Worm (Caenorhabditis elegans) whole organism, midembryonic: ENCODE measurements around the gene puf-11.

ENCODE experiments used
- T22C8.4 ChIP-seq: fragments of 200-800 bp; sonication (Bioruptor generic); IDR thresholded peaks from 2 replicates; pipeline ENCODE4 v1.3.6; 2022; ENCODE audit warnings: missing genetic modification characterization, missing compliant biosample characterization
- cog-1 ChIP-seq: sonication (generic microtip); optimal IDR thresholded peaks from 2 replicates; lab custom pipeline; 2016; ENCODE audit warnings: missing genetic modification characterization, missing compliant biosample characterization
- flt-1 ChIP-seq: fragments of 200-800 bp; sonication (Bioruptor generic); IDR thresholded peaks from 2 replicates; pipeline ENCODE4 v1.3.6; 2022; ENCODE audit warnings: missing genetic modification characterization, missing compliant biosample characterization
- klf-2 ChIP-seq: fragments of 200-800 bp; sonication (Bioruptor generic); conservative IDR thresholded peaks from 2 replicates; pipeline ENCODE4 v1.3.6; 2022; ENCODE audit warnings: missing genetic modification reagents, missing genetic modification characterization, missing compliant biosample characterization
- med-1 ChIP-seq: sonication (generic microtip); optimal IDR thresholded peaks from 2 replicates; lab custom pipeline; 2017; ENCODE audit warnings: missing genetic modification characterization, mild to moderate bottlenecking, missing compliant biosample characterization, antibody characterized with exemption, missing genetic modification reagents; ENCODE audit not compliant: insufficient read depth
- ref-1 ChIP-seq: fragments of 200-800 bp; sonication (Bioruptor generic); conservative IDR thresholded peaks from 2 replicates; pipeline ENCODE4 v1.3.6; 2022; ENCODE audit warnings: missing genetic modification reagents, missing genetic modification characterization, missing compliant biosample characterization
- tab-1 ChIP-seq: fragments of 200-800 bp; sonication (Bioruptor generic); IDR thresholded peaks from 2 replicates; pipeline ENCODE4 v1.3.6; 2022; ENCODE audit warnings: missing genetic modification characterization, missing compliant biosample characterization
- ztf-23 ChIP-seq: fragments of 200-800 bp; sonication (Bioruptor generic); IDR thresholded peaks from 2 replicates; pipeline ENCODE4 v1.3.6; 2022; ENCODE audit warnings: missing genetic modification reagents, missing genetic modification characterization, missing compliant biosample characterization
- ztf-29 ChIP-seq: fragments of 200-800 bp; sonication (Bioruptor generic); IDR thresholded peaks from 2 replicates; pipeline ENCODE4 v1.3.6; 2022; ENCODE audit warnings: missing genetic modification reagents, missing genetic modification characterization, missing compliant biosample characterization

The puf-11 gene

ce11 chrIV:6416553-6416952 lies 4.8 kb upstream of the puf-11 start, which contains the start of gene Y73B6BL.22:
Gene Y73B6BL.22, minus strand, starts transcription at chrIV:6416653.
- TF ChIP-seq med-1 = no peak
- TF ChIP-seq ref-1 (GFP tag; lab: Robert Waterston, UW) = no peak
- no peak for TF ChIP-seq ztf-29 (GFP tag; lab: Robert Waterston, UW)
- no peak for TF ChIP-seq tab-1
- no peak for TF ChIP-seq cog-1 (tag; lab: Kevin White, UChicago)

- TF ChIP-seq T22C8.4 (GFP tag; lab: Robert Waterston, UW) (no peak), ztf-23 (GFP tag; lab: Robert Waterston, UW) (no peak), flt-1 (GFP tag; lab: Robert Waterston, UW) (no peak), cog-1 (tag; lab: Kevin White, UChicago) (no peak), tab-1 (no peak), med-1 (no peak), ztf-29 (GFP tag; lab: Robert Waterston, UW) (no peak), ref-1 (GFP tag; lab: Robert Waterston, UW) (no peak), klf-2 (no peak)
Observed at ce11 chrIV:6417612-6418011, 3.8 kb upstream of the puf-11 start.

ce11 chrIV:6419031-6419582 lies 2.3 kb upstream of the puf-11 start, which contains the start of the genes Y73B6BL.23 and htp-2:
Gene Y73B6BL.23, minus strand, starts transcription at chrIV:6419081.
Gene htp-2, plus strand, starts transcription at chrIV:6419522.
- no peak for TF ChIP-seq ztf-29 (GFP tag; lab: Robert Waterston, UW)
- no peak for TF ChIP-seq med-1
- TF ChIP-seq cog-1 (tag; lab: Kevin White, UChicago) = no peak
- no peak for TF ChIP-seq ref-1 (GFP tag; lab: Robert Waterston, UW)
- TF ChIP-seq klf-2 = no peak
- no peak for TF ChIP-seq ztf-23 (GFP tag; lab: Robert Waterston, UW)
- no peak for TF ChIP-seq flt-1 (GFP tag; lab: Robert Waterston, UW)
- no peak for TF ChIP-seq tab-1
- TF ChIP-seq T22C8.4 (GFP tag; lab: Robert Waterston, UW) = no peak

ce11 chrIV:6426089-6426715 lies 4.8 kb downstream of the puf-11 start, which contains the start of gene acp-6:
Gene acp-6, minus strand, starts transcription at chrIV:6426139.
- no peak for TF ChIP-seq cog-1 (tag; lab: Kevin White, UChicago)
- TF ChIP-seq ztf-29 (GFP tag; lab: Robert Waterston, UW) = no peak
- TF ChIP-seq flt-1 (GFP tag; lab: Robert Waterston, UW) = no peak
- TF ChIP-seq ref-1 (GFP tag; lab: Robert Waterston, UW) = no peak
- no peak for TF ChIP-seq med-1
- TF ChIP-seq T22C8.4 (GFP tag; lab: Robert Waterston, UW) = no peak
- TF ChIP-seq klf-2 = no peak
- TF ChIP-seq ztf-23 (GFP tag; lab: Robert Waterston, UW) = no peak
- TF ChIP-seq tab-1 = no peak

ce11 chrIV:6427223-6427622 lies 5.8 kb downstream of the puf-11 start:
- TF ChIP-seq flt-1 (GFP tag; lab: Robert Waterston, UW) (no peak), tab-1 (no peak)

ce11 chrIV:6431582-6431981 lies 10.2 kb downstream of the puf-11 start, which contains the start of gene acp-7:
Gene acp-7, minus strand, starts transcription at chrIV:6431682.
- TF ChIP-seq ztf-23 (GFP tag; lab: Robert Waterston, UW) = no peak
- no peak for TF ChIP-seq flt-1 (GFP tag; lab: Robert Waterston, UW)
- no peak for TF ChIP-seq tab-1
- TF ChIP-seq med-1 = no peak
- no peak for TF ChIP-seq cog-1 (tag; lab: Kevin White, UChicago)
- TF ChIP-seq ref-1 (GFP tag; lab: Robert Waterston, UW) = no peak
- no peak for TF ChIP-seq T22C8.4 (GFP tag; lab: Robert Waterston, UW)
- no peak for TF ChIP-seq ztf-29 (GFP tag; lab: Robert Waterston, UW)
- TF ChIP-seq klf-2 = no peak

ce11 chrIV:6432375-6432774 lies 11.0 kb downstream of the puf-11 start:
- TF ChIP-seq ref-1 (GFP tag; lab: Robert Waterston, UW) = no peak
- TF ChIP-seq flt-1 (GFP tag; lab: Robert Waterston, UW) = no peak
- no peak for TF ChIP-seq klf-2
- no peak for TF ChIP-seq T22C8.4 (GFP tag; lab: Robert Waterston, UW)
- no peak for TF ChIP-seq cog-1 (tag; lab: Kevin White, UChicago)
- TF ChIP-seq med-1 = no peak
- TF ChIP-seq ztf-29 (GFP tag; lab: Robert Waterston, UW) = no peak

- TF ChIP-seq klf-2 (no peak), ztf-29 (GFP tag; lab: Robert Waterston, UW) (no peak), tab-1 (no peak), ztf-23 (GFP tag; lab: Robert Waterston, UW) (no peak), T22C8.4 (GFP tag; lab: Robert Waterston, UW) (no peak), ref-1 (GFP tag; lab: Robert Waterston, UW) (no peak), flt-1 (GFP tag; lab: Robert Waterston, UW) (no peak), cog-1 (tag; lab: Kevin White, UChicago) (no peak), med-1 (no peak)
Observed at ce11 chrIV:6433424-6433823, 12.0 kb downstream of the puf-11 start.

- no peak for TF ChIP-seq ztf-29 (GFP tag; lab: Robert Waterston, UW)
Observed at ce11 chrIV:6438051-6438450, 16.7 kb downstream of the puf-11 start, which contains the start of gene dlc-5. Gene dlc-5, plus strand, starts transcription at chrIV:6438204.

- TF ChIP-seq ztf-23 (GFP tag; lab: Robert Waterston, UW) (no peak), flt-1 (GFP tag; lab: Robert Waterston, UW) (no peak), ref-1 (GFP tag; lab: Robert Waterston, UW) (no peak), med-1 (no peak), klf-2 (no peak), ztf-29 (GFP tag; lab: Robert Waterston, UW) (no peak), tab-1 (no peak), cog-1 (tag; lab: Kevin White, UChicago) (no peak), T22C8.4 (GFP tag; lab: Robert Waterston, UW) (no peak)
Observed at ce11 chrIV:6441601-6442000, 20.2 kb downstream of the puf-11 start, which contains the start of gene Y73B6BL.31. Gene Y73B6BL.31, plus strand, starts transcription at chrIV:6441901.
